Worm (Caenorhabditis elegans) whole organism, L3 larva: ENCODE results near the gene irld-59.
"Not testable (repeated sequence)": the region's sequence is repeated elsewhere in the genome, so short reads cannot be mapped to it uniquely, and the experiment has no call there.

Experiments used
- R02D3.7 ChIP-seq: fragments of 150-350 bp; optimal IDR thresholded peaks from 2 replicates; lab custom pipeline; 2014; ENCODE audit warnings: missing biosample characterization, missing genetic modification characterization
- ceh-82 ChIP-seq: fragments of 150-350 bp; optimal IDR thresholded peaks from 2 replicates; lab custom pipeline; 2014; ENCODE audit warnings: missing biosample characterization, missing genetic modification characterization
- egl-27 ChIP-seq: sonication (generic microtip); optimal IDR thresholded peaks from 4 replicates; lab custom pipeline; 2017; ENCODE audit warnings: missing biosample characterization, missing genetic modification reagents, missing genetic modification characterization
- elt-1 ChIP-seq: fragments of 150-350 bp; optimal IDR thresholded peaks from 2 replicates; lab custom pipeline; 2014; ENCODE audit warnings: missing biosample characterization, missing genetic modification characterization
- fkh-2 ChIP-seq: fragments of 150-350 bp; optimal IDR thresholded peaks from 2 replicates; lab custom pipeline; 2014; ENCODE audit warnings: missing biosample characterization, missing genetic modification reagents, missing genetic modification characterization
- mdl-1 ChIP-seq: fragments of 150-350 bp; optimal IDR thresholded peaks from 2 replicates; lab custom pipeline; 2014; ENCODE audit warnings: missing biosample characterization, missing genetic modification characterization
- nhr-23 ChIP-seq: fragments of 150-350 bp; optimal IDR thresholded peaks from 2 replicates; lab custom pipeline; 2014; ENCODE audit warnings: missing biosample characterization, missing genetic modification reagents, missing genetic modification characterization
- snpc-4 ChIP-seq: fragments of 150-350 bp; optimal IDR thresholded peaks from 2 replicates; lab custom pipeline; 2014; ENCODE audit warnings: missing biosample characterization, missing genetic modification characterization
- unc-62 ChIP-seq: fragments of 150-350 bp; sonication (generic microtip); optimal IDR thresholded peaks from 4 replicates; lab custom pipeline; 2014; ENCODE audit warnings: missing biosample characterization, missing genetic modification reagents, missing genetic modification characterization

DNA sequence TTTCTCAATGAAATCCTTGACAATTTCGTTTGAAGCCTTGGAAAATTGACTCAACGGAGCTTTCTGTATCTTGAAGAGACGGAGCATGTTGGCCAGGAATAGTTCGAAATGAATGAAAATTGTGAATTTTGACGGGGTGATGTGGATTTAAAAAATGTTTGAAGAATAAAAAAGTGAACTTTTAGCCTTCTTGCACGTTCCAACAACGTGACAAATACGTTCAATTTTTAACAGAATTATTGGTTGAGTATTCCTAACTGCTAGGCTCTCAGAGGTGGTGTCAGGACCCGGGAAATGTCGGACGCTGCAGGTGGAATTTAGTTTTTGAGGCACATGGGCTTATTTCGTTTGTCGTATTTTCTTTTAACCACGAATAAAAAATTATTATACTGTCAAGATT, 25.3 kb upstream of the irld-59 start, which contains the start of gene Y73F8A.12:
- TF ChIP-seq R02D3.7 (tag; lab: Kevin White, UChicago); fkh-2 (tag; lab: Kevin White, UChicago); egl-27; snpc-4; unc-62 (GFP tag; lab: Kevin White, UChicago); mdl-1 (tag; lab: Kevin White, UChicago); elt-1 (tag; lab: Kevin White, UChicago); ceh-82; nhr-23 (tag; lab: Kevin White, UChicago): not testable (repeated sequence)
